Fruit fly (Drosophila melanogaster): ENCODE data around the gene Coq6.

Gene Coq6

dm6 chr2L:5525723-5526122 is 6.3 kb downstream of the Coq6 start, which contains the start of gene Cap-D3 (continued):
- TF ChIP-seq CG43689 (GFP tag; IDR thresholded peaks at IDR 0.05) (no peak), dm (GFP tag; optimal IDR thresholded peaks at IDR 0.05) (no peak), CG1233 (GFP tag; optimal IDR thresholded peaks at IDR 0.05) (no peak), lmd (GFP tag; IDR thresholded peaks at IDR 0.05) (no peak), seq (GFP tag; IDR thresholded peaks at IDR 0.05) (no peak), az2 (GFP tag; optimal IDR thresholded peaks at IDR 0.05) (no peak), CG9797 (GFP tag; optimal IDR thresholded peaks at IDR 0.05) (no peak), CG2116 (GFP tag; optimal IDR thresholded peaks at IDR 0.05) (peak; percentile 45), Myb (GFP tag; optimal IDR thresholded peaks at IDR 0.05) (peak; percentile 78), stc (GFP tag; IDR thresholded peaks at IDR 0.05) (no peak), Opbp (GFP tag; IDR thresholded peaks at IDR 0.05; ENCODE audit: partially characterized antibody) (peak; percentile 63; the same call in 2 of the 3 replicates), Awh (GFP tag; IDR thresholded peaks at IDR 0.05) (no peak), Six4 (GFP tag; optimal IDR thresholded peaks at IDR 0.05) (no peak), Taf1 (GFP tag; IDR thresholded peaks at IDR 0.05) (no peak), trem (tag; optimal IDR thresholded peaks at IDR 0.05) (no peak), toy (GFP tag; IDR thresholded peaks at IDR 0.05) (no peak), TFAM (GFP tag; optimal IDR thresholded peaks at IDR 0.05) (no peak), CG6791 (GFP tag; IDR thresholded peaks at IDR 0.05; ENCODE audit: partially characterized antibody) (peak; percentile 78), Pdp1 (GFP tag; optimal IDR thresholded peaks at IDR 0.05) (peak in 1 of 2 experiments; percentile 62), Dp (GFP tag; optimal IDR thresholded peaks at IDR 0.05) (peak; percentile 74), shn (GFP tag; optimal IDR thresholded peaks at IDR 0.05) (no peak), Hmx (GFP tag; optimal IDR thresholded peaks at IDR 0.05) (no peak), cad (GFP tag; optimal IDR thresholded peaks at IDR 0.05) (no peak), gsb-n (tag; optimal IDR thresholded peaks at IDR 0.05) (no peak), mirr (GFP tag; optimal IDR thresholded peaks at IDR 0.05) (no peak), CG15601 (tag; optimal IDR thresholded peaks at IDR 0.05) (no peak), CG5245 (GFP tag; optimal IDR thresholded peaks at IDR 0.05) (no peak), ab (GFP tag; optimal IDR thresholded peaks at IDR 0.05) (no peak), Atf3 (GFP tag; optimal IDR thresholded peaks at IDR 0.05) (no peak), CG13123 (GFP tag; optimal IDR thresholded peaks at IDR 0.05) (no peak), bsh (GFP tag; optimal IDR thresholded peaks at IDR 0.05) (no peak), Bdp1 (GFP tag; optimal IDR thresholded peaks at IDR 0.05) (no peak), CG7745 (tag; optimal IDR thresholded peaks at IDR 0.05) (no peak), CG18476 (GFP tag; optimal IDR thresholded peaks at IDR 0.05) (no peak), cwo (GFP tag; optimal IDR thresholded peaks at IDR 0.05) (no peak), Ssrp (tag; optimal IDR thresholded peaks at IDR 0.05) (no peak), sd (tag; optimal IDR thresholded peaks at IDR 0.05) (no peak), PHDP (tag; optimal IDR thresholded peaks at IDR 0.05) (no peak), crp (GFP tag; optimal IDR thresholded peaks at IDR 0.05) (peak in 1 of 2 experiments; percentile 88), Xbp1 (GFP tag; optimal IDR thresholded peaks at IDR 0.05) (no peak), CG1603 (tag; optimal IDR thresholded peaks at IDR 0.05) (no peak), CG30403 (GFP tag; optimal IDR thresholded peaks at IDR 0.05) (no peak), chn (GFP tag; optimal IDR thresholded peaks at IDR 0.05) (no peak), CG13287 (GFP tag; IDR thresholded peaks at IDR 0.05; ENCODE audit: partially characterized antibody) (peak; percentile 69), Lim3 (GFP tag; IDR thresholded peaks at IDR 0.05) (no peak), pzg (GFP tag; optimal IDR thresholded peaks at IDR 0.05) (peak; percentile 35), her (GFP tag; optimal IDR thresholded peaks at IDR 0.05) (no peak), grn (GFP tag; optimal IDR thresholded peaks at IDR 0.05) (no peak), nerfin-2 (GFP tag; IDR thresholded peaks at IDR 0.05; ENCODE audit: partially characterized antibody) (peak; percentile 72), tgo (GFP tag; IDR thresholded peaks at IDR 0.05) (no peak), ham (GFP tag; IDR thresholded peaks at IDR 0.05) (no peak)

All from whole organism, embryonic.